Worm (Caenorhabditis elegans): ENCODE measurements around the gene npr-35.
A peak's percentile ranks its signal among the peaks of the same experiment; 100 is the strongest.

npr-35 gene

DNA sequence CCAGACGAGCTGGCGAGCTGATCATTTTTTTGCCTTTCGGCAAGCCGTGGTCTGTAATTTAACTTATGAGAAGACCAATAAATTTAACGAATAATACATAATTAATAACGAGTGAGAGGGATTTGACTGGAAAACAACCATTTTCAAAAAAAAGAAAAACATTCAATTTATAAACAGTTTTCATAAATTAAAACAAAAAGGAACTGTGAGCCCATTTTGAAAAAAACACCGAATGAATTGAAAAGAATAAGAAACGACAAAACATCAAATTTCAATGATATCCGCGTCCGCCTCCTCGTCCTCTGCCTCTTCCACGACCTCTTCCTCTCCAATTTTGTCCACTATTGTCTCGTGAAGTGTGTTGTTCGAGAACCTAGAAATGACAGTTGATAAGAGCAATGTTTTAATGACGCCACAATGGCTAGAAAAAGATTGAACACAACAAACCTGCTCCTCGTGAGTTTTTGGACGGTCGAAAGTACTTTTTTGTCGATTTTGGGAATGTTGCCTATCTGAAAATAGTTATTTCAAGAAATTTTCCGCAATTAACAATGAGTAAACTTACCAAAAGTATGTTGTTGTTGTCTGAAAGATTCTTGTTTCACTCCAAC, 40.3 kb downstream of the npr-35 start, which contains the start of gene tag-321:
Gene tag-321 (minus strand): TSS at position 51 of the 611 bp plus-strand sequence.
- TF ChIP-seq nhr-76 (tag; optimal IDR thresholded peaks at IDR 0.05) = no peak
- no peak for TF ChIP-seq snu-23 (GFP tag; optimal IDR thresholded peaks at IDR 0.05)
- no peak for TF ChIP-seq unc-86 (tag; optimal IDR thresholded peaks at IDR 0.05)
- TF ChIP-seq nhr-12 (tag; optimal IDR thresholded peaks at IDR 0.05) = no peak
- no peak for TF ChIP-seq ama-1 (optimal IDR thresholded peaks at IDR 0.05)
- TF ChIP-seq lin-15B (tag; optimal IDR thresholded peaks at IDR 0.05) = no peak
- TF ChIP-seq ceh-90 (tag; optimal IDR thresholded peaks at IDR 0.05) = no peak
- TF ChIP-seq unc-62 (GFP tag; optimal IDR thresholded peaks at IDR 0.05) = no peak
- TF ChIP-seq pqm-1 (tag; optimal IDR thresholded peaks at IDR 0.05) = no peak
- no peak for TF ChIP-seq lin-35 (GFP tag; optimal IDR thresholded peaks at IDR 0.05)
- TF ChIP-seq nhr-11 (tag; optimal IDR thresholded peaks at IDR 0.05) = no peak
- TF ChIP-seq nhr-19 (GFP tag; conservative IDR thresholded peaks at IDR 0.05) = no peak
- TF ChIP-seq egl-13 (tag; optimal IDR thresholded peaks at IDR 0.05) = no peak
- no peak for TF ChIP-seq egl-27 (tag; optimal IDR thresholded peaks at IDR 0.05)
- TF ChIP-seq ztf-4 (tag; optimal IDR thresholded peaks at IDR 0.05) = no peak
- no peak for TF ChIP-seq ceh-63 (GFP tag; optimal IDR thresholded peaks at IDR 0.05)
- TF ChIP-seq nhr-28 (tag; optimal IDR thresholded peaks at IDR 0.05) = no peak

DNA sequence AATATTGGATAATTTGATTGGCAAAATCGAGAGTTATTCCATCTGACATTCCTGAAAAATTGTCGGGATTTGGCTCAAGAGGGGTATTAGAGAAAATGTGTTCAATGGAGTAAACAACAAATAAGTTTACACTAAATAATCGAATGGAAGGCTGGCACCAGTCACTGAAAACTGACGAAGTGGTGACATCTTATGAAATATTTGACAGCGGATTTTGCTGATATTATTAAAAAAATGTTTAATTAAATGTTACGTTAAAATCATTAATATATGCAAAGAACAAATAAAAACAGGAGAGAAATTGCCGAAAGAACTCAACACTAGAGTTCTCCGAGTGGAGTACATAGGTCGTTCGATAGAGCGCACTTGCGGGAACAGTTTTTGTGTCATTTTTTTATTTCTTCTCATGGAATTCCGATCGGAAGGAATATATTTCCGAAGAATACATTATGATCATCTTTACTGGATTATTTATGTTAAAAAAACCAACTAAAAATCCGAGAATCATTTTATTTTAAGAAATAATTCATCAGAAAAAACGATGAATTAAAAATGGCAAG, 41.9 kb downstream of the npr-35 start, which contains the start of gene tag-322:
Gene tag-322 (minus strand): TSS at position 51 of the 560 bp plus-strand sequence.
- TF ChIP-seq dsc-1 (tag; optimal IDR thresholded peaks at IDR 0.05) = peak; percentile 75
- TF ChIP-seq unc-130 (tag; optimal IDR thresholded peaks at IDR 0.05) = peak; percentile 20
- TF ChIP-seq C16A3.4 (tag; optimal IDR thresholded peaks at IDR 0.05) = peak; percentile 70
- peak; percentile 16 for TF ChIP-seq fkh-8 (tag; optimal IDR thresholded peaks at IDR 0.05)
- TF ChIP-seq ceh-88 (GFP tag; IDR thresholded peaks at IDR 0.05) = no peak
- peak; percentile 73 for TF ChIP-seq rnt-1 (tag; optimal IDR thresholded peaks at IDR 0.05)
- no peak for TF ChIP-seq ceh-63 (GFP tag; optimal IDR thresholded peaks at IDR 0.05)
- TF ChIP-seq snu-23 (GFP tag; optimal IDR thresholded peaks at IDR 0.05) = peak; percentile 83
- TF ChIP-seq lin-35 (GFP tag; optimal IDR thresholded peaks at IDR 0.05) = peak; percentile 67 to 77
- TF ChIP-seq nhr-84 (tag; optimal IDR thresholded peaks at IDR 0.05) = no peak
- peak; percentile 64 for TF ChIP-seq ama-1 (optimal IDR thresholded peaks at IDR 0.05)
- no peak for TF ChIP-seq fkh-4 (tag; optimal IDR thresholded peaks at IDR 0.05; ENCODE audit: borderline replicate concordance)
- peak; percentile 51 for TF ChIP-seq blmp-1 (tag; optimal IDR thresholded peaks at IDR 0.05)
- peak; percentile 85 for TF ChIP-seq nhr-71 (tag; optimal IDR thresholded peaks at IDR 0.05)
- TF ChIP-seq nhr-90 (tag; optimal IDR thresholded peaks at IDR 0.05; ENCODE audit: poor library complexity) = peak; percentile 60
- TF ChIP-seq irx-1 (tag; optimal IDR thresholded peaks at IDR 0.05) = no peak
- TF ChIP-seq dpl-1 (GFP tag; optimal IDR thresholded peaks at IDR 0.05) = peak; percentile 53 to 74 (median 72)
- peak; percentile 52 to 59 (median 52) for TF ChIP-seq ceh-82 (tag; optimal IDR thresholded peaks at IDR 0.05)
- TF ChIP-seq nhr-11 (tag; optimal IDR thresholded peaks at IDR 0.05) = peak; percentile 27
- TF ChIP-seq lir-3 (tag; optimal IDR thresholded peaks at IDR 0.05; ENCODE audit: poor library complexity) = peak; percentile 50
- TF ChIP-seq sox-4 (tag; optimal IDR thresholded peaks at IDR 0.05) = peak; percentile 13
- TF ChIP-seq unc-86 (tag; optimal IDR thresholded peaks at IDR 0.05) = peak; percentile 51
- peak; percentile 79 for TF ChIP-seq xbp-1 (tag; optimal IDR thresholded peaks at IDR 0.05)
- peak; percentile 76 for TF ChIP-seq lin-15B (tag; optimal IDR thresholded peaks at IDR 0.05)
- no peak for TF ChIP-seq ces-1 (GFP tag; optimal IDR thresholded peaks at IDR 0.05)
- no peak for TF ChIP-seq sptf-1 (tag; optimal IDR thresholded peaks at IDR 0.05)
- TF ChIP-seq ztf-4 (tag; optimal IDR thresholded peaks at IDR 0.05) = no peak
- peak; percentile 15; the same call in 1 of the 2 replicates for TF ChIP-seq isw-1 (GFP tag; IDR thresholded peaks at IDR 0.05)
- TF ChIP-seq lin-14 (GFP tag; optimal IDR thresholded peaks at IDR 0.05) = peak; percentile 75
- peak; percentile 65 for TF ChIP-seq tbx-2 (tag; optimal IDR thresholded peaks at IDR 0.05)
- peak; percentile 89 to 90 for TF ChIP-seq lsy-2 (tag; optimal IDR thresholded peaks at IDR 0.05)
- peak; percentile 68 for TF ChIP-seq skn-1 (tag; optimal IDR thresholded peaks at IDR 0.05)
- peak; percentile 85 for TF ChIP-seq mep-1 (tag; optimal IDR thresholded peaks at IDR 0.05)
- TF ChIP-seq zag-1 (tag; optimal IDR thresholded peaks at IDR 0.05) = no peak
- TF ChIP-seq nhr-85 (tag) = peak; percentile 83
- TF ChIP-seq nhr-19 (GFP tag; conservative IDR thresholded peaks at IDR 0.05) = peak; percentile 62
- no peak for TF ChIP-seq fkh-10 (GFP tag; optimal IDR thresholded peaks at IDR 0.05)
- TF ChIP-seq egl-13 (tag; optimal IDR thresholded peaks at IDR 0.05) = peak; percentile 42
- TF ChIP-seq mdl-1 (tag; optimal IDR thresholded peaks at IDR 0.05) = peak in 1 of 2 experiments; percentile 32
- TF ChIP-seq nhr-47 (tag; optimal IDR thresholded peaks at IDR 0.05) = peak; percentile 80
- peak; percentile 76 for TF ChIP-seq nhr-20 (tag; optimal IDR thresholded peaks at IDR 0.05)
- TF ChIP-seq nhr-77 (tag; optimal IDR thresholded peaks at IDR 0.05) = peak; percentile 31

Data from whole organism, L1 larva.